Worm (Caenorhabditis elegans): ENCODE measurements around the gene C14A11.6.

DNA sequence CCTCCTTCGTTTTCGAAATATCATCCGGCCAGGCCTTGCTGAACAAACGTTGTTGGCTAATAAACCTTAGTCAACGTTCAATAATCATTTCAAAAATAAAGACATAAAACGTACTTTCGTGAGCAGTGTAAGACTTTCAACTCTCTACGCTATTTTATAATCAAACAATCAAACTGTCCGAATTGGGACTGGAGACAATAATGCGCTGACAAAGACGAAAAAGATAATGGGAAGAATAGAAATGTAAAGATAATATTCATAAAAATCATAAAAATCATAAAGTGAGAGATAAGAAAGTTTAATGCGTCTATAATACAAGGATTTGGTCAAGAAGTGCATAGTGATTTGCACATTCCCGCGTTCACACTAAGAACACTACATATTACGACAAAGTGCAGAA lies 27.8 kb upstream of the C14A11.6 start:
- TF ChIP-seq ceh-20 (GFP tag; IDR thresholded peaks at IDR 0.05): no peak
- TF ChIP-seq ama-1 (optimal IDR thresholded peaks at IDR 0.05): no peak
- no peak for TF ChIP-seq ceh-82 (tag; optimal IDR thresholded peaks at IDR 0.05)
